Fruit fly (Drosophila melanogaster) whole organism, larva: ENCODE data around the gene CG45080.

Experiments
- noc ChIP-seq: fragments of 200-800 bp; sonication (Bioruptor generic); optimal IDR thresholded peaks from 3 replicates; lab custom pipeline; 2019; ENCODE audit warnings: missing biosample characterization, mild to moderate bottlenecking, missing genetic modification characterization, moderate library complexity

CG45080 gene

dm6 chr3R:13319170-13319569, at the start of gene CG45080:
Gene CG45080, minus strand, starts transcription at chr3R:13319270.
- no peak for TF ChIP-seq noc (tag; lab: Kevin White, UChicago)

dm6 chr3R:13366561-13367518, 47.8 kb upstream of the CG45080 start, which contains the start of gene Elp6:
Gene Elp6, minus strand, starts transcription at chr3R:13366910.
- TF ChIP-seq noc (tag; lab: Kevin White, UChicago) = peak; percentile 46

DNA sequence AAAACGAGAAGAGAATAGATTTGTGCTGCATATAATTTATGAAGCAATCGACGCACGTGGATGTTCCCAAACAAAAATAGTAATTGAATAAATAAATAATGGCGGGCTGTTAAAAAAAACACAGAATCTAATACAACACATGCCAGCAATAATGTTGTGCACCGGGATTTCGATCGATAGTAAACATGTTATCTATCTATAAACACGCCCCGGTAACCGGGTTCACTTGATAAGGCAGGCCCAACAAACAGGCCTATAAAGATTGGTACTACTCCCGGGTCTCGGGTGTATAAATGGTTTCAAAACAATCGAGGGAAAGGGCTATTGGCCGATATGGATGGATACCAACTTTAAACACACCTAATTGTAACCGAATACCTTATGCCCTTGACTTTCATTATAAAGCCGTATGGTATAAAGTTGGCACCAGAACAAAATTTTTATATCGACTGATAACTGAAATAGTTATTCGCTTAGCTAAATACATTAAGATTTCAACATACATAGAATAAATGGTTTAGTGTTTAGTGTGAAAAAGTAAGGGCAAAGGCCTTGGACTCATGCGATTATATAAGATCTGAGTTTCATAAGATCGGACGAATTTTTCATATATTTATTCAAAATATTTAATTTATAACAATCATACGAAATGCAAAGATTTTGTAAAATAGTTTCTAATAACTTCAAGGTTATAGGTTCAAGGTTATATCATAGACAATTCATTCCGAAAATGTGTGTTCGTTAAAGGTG, 46.8 kb upstream of the CG45080 start:
- no peak for TF ChIP-seq noc (tag; lab: Kevin White, UChicago)

- TF ChIP-seq noc (tag; lab: Kevin White, UChicago) = peak; percentile 99
Observed at dm6 chr3R:13364175-13365174, 45.4 kb upstream of the CG45080 start, which contains the start of gene Dic1. Gene Dic1, plus strand, starts transcription at chr3R:13364938.

DNA sequence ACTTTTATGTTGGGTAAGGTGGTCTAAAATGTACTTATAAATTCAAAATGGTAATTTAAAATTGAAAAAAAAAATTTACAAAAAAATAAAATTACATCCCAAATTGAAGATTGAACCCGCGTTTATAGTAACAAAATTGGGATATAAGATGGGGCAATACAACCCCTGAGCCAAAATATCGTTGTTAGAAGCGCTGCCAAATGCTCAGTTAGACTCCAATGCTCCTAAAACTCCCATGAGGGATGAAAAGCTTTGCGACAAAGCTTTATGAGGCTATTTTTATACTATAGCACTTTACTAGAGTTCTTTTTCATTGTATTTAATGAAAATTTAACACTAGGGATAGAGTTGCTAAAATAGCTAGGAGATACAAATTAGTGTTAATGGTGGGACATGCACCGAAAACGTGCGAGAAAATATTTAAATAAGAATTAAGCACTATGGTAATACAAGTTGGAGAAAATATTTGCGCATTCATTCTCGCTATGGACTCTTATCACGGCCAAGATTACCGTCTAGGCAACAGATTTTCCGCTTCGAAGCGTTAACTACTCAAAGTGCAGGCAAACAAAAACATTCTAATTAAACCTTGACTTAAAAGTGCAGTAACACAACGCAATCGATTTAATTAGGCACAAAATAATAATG, 44.4 kb upstream of the CG45080 start:
- TF ChIP-seq noc (tag; lab: Kevin White, UChicago) = peak; percentile 24

dm6 chr3R:13360108-13360507, 41.0 kb upstream of the CG45080 start:
- no peak for TF ChIP-seq noc (tag; lab: Kevin White, UChicago)

- no peak for TF ChIP-seq noc (tag; lab: Kevin White, UChicago)
Observed at dm6 chr3R:13356960-13357359, 37.9 kb upstream of the CG45080 start.

- no peak for TF ChIP-seq noc (tag; lab: Kevin White, UChicago)
Observed at dm6 chr3R:13353373-13353772, 34.3 kb upstream of the CG45080 start, which contains the start of gene mthl12. Gene mthl12, plus strand, starts transcription at chr3R:13353673.

DNA sequence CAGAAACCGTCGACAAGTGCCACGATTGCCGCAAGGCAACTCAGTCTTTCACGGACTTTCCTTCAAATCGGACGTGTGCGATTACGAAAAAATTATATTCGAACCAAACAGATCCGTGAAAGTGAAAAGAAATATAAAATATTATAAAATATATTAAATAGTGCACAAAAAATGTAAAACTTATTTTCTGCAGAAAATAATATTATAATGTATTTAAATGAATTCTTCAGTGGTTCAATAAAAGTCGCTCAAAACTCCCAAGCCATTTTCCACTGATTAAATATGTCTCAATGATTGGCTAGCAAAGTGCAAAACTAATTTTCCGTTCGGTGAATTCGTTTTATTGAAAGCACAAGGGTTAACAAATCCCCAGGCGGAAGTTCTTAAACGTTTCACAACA, 19.0 kb upstream of the CG45080 start, which contains the start of gene PK2-R1:
TSS of gene PK2-R1 (plus strand) at position 301 of the 400 bp plus-strand sequence.
- no peak for TF ChIP-seq noc (tag; lab: Kevin White, UChicago)

DNA sequence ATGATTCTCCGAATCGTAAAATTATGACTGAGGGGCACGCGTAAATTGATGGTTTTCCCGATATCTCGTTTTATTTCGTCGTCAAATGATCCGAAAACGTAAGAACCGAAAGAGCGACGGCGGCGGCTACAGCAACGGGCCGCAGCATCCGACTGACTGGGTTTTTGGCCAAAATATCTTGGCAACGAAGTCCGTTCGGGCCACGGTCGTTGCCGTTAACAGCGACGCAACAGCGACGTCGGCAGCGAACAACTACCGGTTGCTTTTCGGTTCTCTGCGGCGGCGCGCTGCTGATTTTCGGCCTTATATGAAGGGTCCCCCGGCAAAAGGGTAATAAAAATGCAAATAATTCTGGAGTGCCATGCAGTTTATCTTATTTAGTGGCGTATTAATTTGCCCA, 14.9 kb upstream of the CG45080 start, which contains the start of gene PK2-R2:
TSS of gene PK2-R2 (minus strand) at position 160 of the 400 bp plus-strand sequence.
- TF ChIP-seq noc (tag; lab: Kevin White, UChicago) = no peak

- no peak for TF ChIP-seq noc (tag; lab: Kevin White, UChicago)
Observed at dm6 chr3R:13333031-13333430, 14.0 kb upstream of the CG45080 start.

- no peak for TF ChIP-seq noc (tag; lab: Kevin White, UChicago)
Observed at dm6 chr3R:13319873-13320272, 803 bp upstream of the CG45080 start.

DNA sequence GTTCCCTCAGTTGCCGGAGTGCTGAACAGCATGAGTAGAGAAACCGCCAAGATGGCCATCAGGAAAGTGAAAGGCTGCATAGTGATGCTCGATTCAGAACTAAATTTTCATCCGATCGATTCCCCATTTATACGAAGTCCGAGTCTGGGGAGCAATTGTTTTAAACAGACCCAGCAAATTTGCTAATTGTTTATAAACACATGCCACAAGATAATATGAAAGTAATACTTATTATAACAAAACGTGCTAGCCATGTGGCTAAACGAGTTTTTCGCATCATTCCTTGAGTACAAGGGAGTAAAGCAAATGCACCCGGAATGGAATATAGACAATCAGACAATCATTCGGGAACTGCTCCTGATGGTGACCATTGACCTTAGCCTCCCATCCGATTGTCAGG, 6.0 kb downstream of the CG45080 start, which contains the start of gene CG44142:
TSS of gene CG44142 (minus strand) at position 101 of the 400 bp plus-strand sequence.
- no peak for TF ChIP-seq noc (tag; lab: Kevin White, UChicago)

DNA sequence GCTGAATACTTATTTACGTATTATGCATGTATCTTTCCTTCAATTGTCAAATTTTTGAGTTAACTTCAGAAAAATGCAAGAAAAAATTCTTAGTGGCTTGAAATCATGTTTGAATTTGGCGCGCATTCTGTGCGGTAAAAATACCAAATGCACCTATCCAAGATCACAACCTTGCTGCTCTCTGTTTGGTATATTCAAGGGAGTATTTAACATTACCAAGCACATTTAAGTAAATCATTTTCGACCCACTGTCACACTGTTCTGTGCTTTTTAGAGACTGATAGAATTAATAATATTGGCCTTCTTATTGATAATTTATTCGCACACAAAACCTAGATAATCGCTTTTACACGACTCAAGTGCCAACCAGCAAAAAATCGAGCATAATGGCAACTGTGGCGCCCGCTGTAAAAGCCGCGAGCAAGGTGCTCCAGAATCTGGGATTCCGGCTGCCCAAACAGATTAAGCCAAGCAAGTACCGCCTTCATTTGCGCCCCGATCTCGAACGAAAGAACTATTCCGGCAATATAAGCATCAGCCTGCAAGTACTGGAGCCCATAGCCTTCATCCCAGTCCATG, 9.8 kb downstream of the CG45080 start:
- no peak for TF ChIP-seq noc (tag; lab: Kevin White, UChicago)
